Worm (Caenorhabditis elegans) whole organism, L1 larva: ENCODE results near the gene F58H1.2.

ENCODE experiments used
- ceh-82 ChIP-seq, 3 experiments: fragments of 150-350 bp in 1 of 3; sonication (generic microtip) in 2 of 3; optimal IDR thresholded peaks; 2 replicates each; lab custom pipeline; 2014 to 2017; ENCODE audit warnings: missing biosample characterization in 3 of 3, missing genetic modification characterization in 3 of 3
- fos-1 ChIP-seq: fragments of 150-350 bp; optimal IDR thresholded peaks from 2 replicates; lab custom pipeline; 2014; ENCODE audit warnings: missing biosample characterization, missing genetic modification characterization
- nhr-76 ChIP-seq: sonication (generic microtip); optimal IDR thresholded peaks from 2 replicates; lab custom pipeline; 2017; ENCODE audit warnings: missing biosample characterization, missing genetic modification characterization
- nhr-90 ChIP-seq: sonication (generic microtip); optimal IDR thresholded peaks from 2 replicates; lab custom pipeline; 2016; ENCODE audit warnings: mild to moderate bottlenecking, missing genetic modification characterization, missing compliant biosample characterization; ENCODE audit not compliant: poor library complexity

DNA sequence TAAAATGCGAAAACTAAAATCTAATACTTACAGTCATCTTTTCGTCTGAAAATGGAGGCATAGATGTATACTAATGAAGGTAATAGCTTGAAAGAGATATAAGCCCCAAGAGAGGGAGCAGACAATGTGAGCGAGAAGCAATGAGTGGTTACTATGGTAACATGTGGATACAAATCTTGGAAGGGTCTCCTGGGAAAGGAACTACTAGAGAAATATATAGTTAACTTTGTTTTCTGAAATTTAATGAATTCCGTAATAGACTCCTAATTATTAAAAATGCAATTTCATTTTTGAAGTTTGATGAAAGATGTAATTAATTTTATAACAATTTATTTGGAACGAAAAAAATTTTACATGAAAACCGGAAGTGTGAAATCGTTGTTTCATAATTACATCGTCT lies 1.6 kb upstream of the F58H1.2 start, which contains the start of gene osm-6:
- TF ChIP-seq nhr-90 (tag; lab: Kevin White, UChicago) (no peak), fos-1 (no peak), ceh-82 (tag; optimal IDR thresholded peaks at IDR 0.05; lab: Kevin White, UChicago) (no peak), nhr-76 (tag; lab: Kevin White, UChicago) (no peak)
